Fruit fly (Drosophila melanogaster): ENCODE data around the gene Mic26-27.

dm6 chr3R:16154682-16155081 lies 8.0 kb upstream of the Mic26-27 start, which contains the start of gene CG6006:
- no peak for TF ChIP-seq CG8478 (optimal IDR thresholded peaks at IDR 0.05)
- no peak for TF ChIP-seq CTCF (optimal IDR thresholded peaks at IDR 0.05)

All from S2 (cell line).